Worm (Caenorhabditis elegans): ENCODE measurements around the gene C06G3.8.
A peak's percentile ranks its signal among the peaks of the same experiment; 100 is the strongest.

DNA sequence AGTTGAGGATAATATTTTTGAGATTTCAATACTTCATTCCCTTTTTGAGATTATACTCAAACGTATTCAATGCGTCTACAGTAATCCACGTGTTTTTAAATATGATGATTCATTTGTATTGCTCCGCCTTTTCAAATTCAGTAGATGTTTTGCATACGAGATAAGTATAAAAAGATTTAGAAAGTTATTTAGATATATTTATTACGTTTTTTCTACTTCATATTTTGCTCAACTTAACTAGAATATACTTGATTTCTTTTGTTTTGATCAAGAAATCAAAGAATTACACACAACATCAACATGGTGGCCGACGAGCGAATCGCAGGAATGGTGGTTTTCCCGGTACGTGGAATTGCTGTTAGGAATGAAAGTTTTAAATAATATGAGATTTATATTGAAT, 25.3 kb upstream of the C06G3.8 start, which contains the start of gene srx-50:
- TF ChIP-seq nhr-12 (tag; optimal IDR thresholded peaks at IDR 0.05) (no peak), nhr-77 (tag; optimal IDR thresholded peaks at IDR 0.05) (no peak), nhr-11 (tag; optimal IDR thresholded peaks at IDR 0.05) (no peak), nfya-1 (tag; optimal IDR thresholded peaks at IDR 0.05; ENCODE audit: insufficient read depth) (no peak), snpc-4 (tag; optimal IDR thresholded peaks at IDR 0.05) (no peak), lsy-12 (tag; optimal IDR thresholded peaks at IDR 0.05) (no peak), unc-62 (GFP tag; optimal IDR thresholded peaks at IDR 0.05) (no peak), unc-39 (tag; optimal IDR thresholded peaks at IDR 0.05) (no peak), fkh-10 (GFP tag; optimal IDR thresholded peaks at IDR 0.05) (peak; percentile 18), nhr-28 (tag; optimal IDR thresholded peaks at IDR 0.05) (no peak), zag-1 (tag; optimal IDR thresholded peaks at IDR 0.05) (no peak), ceh-82 (tag; optimal IDR thresholded peaks at IDR 0.05) (no peak), nhr-237 (tag; optimal IDR thresholded peaks at IDR 0.05) (no peak)

Data from whole organism, L3 larva.